Worm (Caenorhabditis elegans) whole organism, early embryonic: ENCODE results near the gene T13F2.6.

Experiments
- ama-1 ChIP-seq: fragments of 150-350 bp; optimal IDR thresholded peaks from 2 replicates; lab custom pipeline; 2014
- ceh-36 ChIP-seq: sonication (generic microtip); optimal IDR thresholded peaks from 2 replicates; lab custom pipeline; 2016; ENCODE audit warnings: missing genetic modification characterization, inconsistent platforms, missing compliant biosample characterization
- ets-7 ChIP-seq: sonication (generic microtip); optimal IDR thresholded peaks from 2 replicates; lab custom pipeline; 2016; ENCODE audit warnings: missing genotype, missing genetic modification characterization, missing compliant biosample characterization
- flt-1 ChIP-seq: fragments of 200-800 bp; sonication (Bioruptor generic); IDR thresholded peaks from 2 replicates; pipeline ENCODE4 v1.3.6; 2022; ENCODE audit warnings: missing genetic modification characterization, missing compliant biosample characterization
- hmg-4 ChIP-seq: fragments of 200-800 bp; sonication (Bioruptor generic); optimal IDR thresholded peaks from 2 replicates; lab custom pipeline; 2018; ENCODE audit warnings: mild to moderate bottlenecking, missing genetic modification characterization, missing compliant biosample characterization
- scrt-1 ChIP-seq: fragments of 200-800 bp; sonication (Bioruptor generic); IDR thresholded peaks from 2 replicates; pipeline ENCODE4 v1.3.6; 2022; ENCODE audit warnings: missing genetic modification characterization, missing compliant biosample characterization

DNA sequence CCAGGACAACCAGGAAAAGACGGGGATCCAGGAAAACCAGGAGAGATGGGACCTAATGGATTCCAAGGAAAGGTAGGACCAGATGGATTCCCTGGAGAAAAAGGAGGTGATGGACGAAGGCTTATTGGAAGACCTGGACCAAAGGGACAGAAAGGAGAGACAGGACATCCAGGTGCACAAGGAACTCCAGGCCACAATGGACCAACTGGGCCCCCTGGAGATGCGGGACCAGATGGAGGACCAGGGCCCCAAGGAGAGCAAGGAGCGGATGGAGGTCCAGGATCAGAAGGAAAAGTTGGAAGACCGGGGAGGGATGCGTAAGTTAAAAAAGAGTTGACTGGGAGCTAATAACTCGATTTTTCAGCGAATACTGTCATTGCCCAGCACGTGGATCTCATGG is 44.5 kb downstream of the T13F2.6 start:
- TF ChIP-seq ama-1 (lab: Kevin White, UChicago) = no peak
- no peak for TF ChIP-seq ceh-36
- TF ChIP-seq hmg-4 (GFP tag; lab: Kevin White, UChicago) = no peak
- TF ChIP-seq scrt-1 (GFP tag; lab: Robert Waterston, UW) = no peak
- no peak for TF ChIP-seq flt-1
- TF ChIP-seq ets-7 (tag; lab: Kevin White, UChicago) = no peak
